Worm (Caenorhabditis elegans) whole organism, young adult: ENCODE data around the gene F42A6.1.

Source experiments
- B0261.1 ChIP-seq: sonication (generic microtip); optimal IDR thresholded peaks from 2 replicates; lab custom pipeline; 2016; ENCODE audit warnings: mild to moderate bottlenecking, missing genetic modification characterization, moderate library complexity, missing compliant biosample characterization
- F37B4.10 ChIP-seq: fragments of 200-800 bp; sonication (Bioruptor generic); IDR thresholded peaks from 2 replicates; pipeline ENCODE4 v1.3.6; 2022; ENCODE audit warnings: missing genetic modification characterization, missing compliant biosample characterization
- ekl-4 ChIP-seq: fragments of 200-800 bp; sonication (Bioruptor generic); IDR thresholded peaks from 2 replicates; pipeline ENCODE4 v1.3.6; 2022; ENCODE audit warnings: missing genetic modification reagents, missing genetic modification characterization, missing compliant biosample characterization
- him-1 ChIP-seq: sonication (generic microtip); optimal IDR thresholded peaks from 2 replicates; lab custom pipeline; 2016; ENCODE audit warnings: missing genotype, missing genetic modification reagents, missing genetic modification characterization, missing compliant biosample characterization
- hmg-1.2 ChIP-seq: fragments of 200-800 bp; sonication (Bioruptor generic); IDR thresholded peaks from 2 replicates; pipeline ENCODE4 v1.3.6; 2022; ENCODE audit warnings: missing genetic modification reagents, missing genetic modification characterization, missing compliant biosample characterization
- hmg-20 ChIP-seq: fragments of 200-800 bp; sonication (Bioruptor generic); IDR thresholded peaks from 2 replicates; pipeline ENCODE4 v1.3.6; 2022; ENCODE audit warnings: missing genetic modification reagents, missing genetic modification characterization, missing compliant biosample characterization
- hrde-1 ChIP-seq: sonication (generic microtip); optimal IDR thresholded peaks from 2 replicates; lab custom pipeline; 2016; ENCODE audit warnings: missing genetic modification characterization, mild to moderate bottlenecking, missing compliant biosample characterization, moderate library complexity, missing genotype, missing genetic modification reagents, borderline replicate concordance
- let-607 ChIP-seq, 2 experiments: fragments of 200-800 bp in 1 of 2; sonication (Bioruptor generic) in 1 of 2; sonication (generic microtip) in 1 of 2; optimal IDR thresholded peaks; 2 replicates each; lab custom pipeline; 2016 to 2018; ENCODE audit warnings: mild to moderate bottlenecking in 2 of 2, missing compliant biosample characterization in 2 of 2, missing genetic modification characterization in 2 of 2, moderate library complexity in 2 of 2, missing genotype in 1 of 2
- lin-54 ChIP-seq: fragments of 200-800 bp; sonication (Bioruptor generic); optimal IDR thresholded peaks from 2 replicates; lab custom pipeline; 2018; ENCODE audit warnings: mild to moderate bottlenecking, missing genetic modification characterization, missing compliant biosample characterization
- rpc-1 ChIP-seq, 2 experiments: fragments of 150-350 bp in 1 of 2; sonication (generic microtip) in 1 of 2; optimal IDR thresholded peaks; 2 replicates each; lab custom pipeline; 2014 to 2018; ENCODE audit warnings: missing biosample characterization in 1 of 2, missing genetic modification characterization in 1 of 2, missing genetic modification reagents in 1 of 2, missing genotype in 1 of 2
- unc-62 ChIP-seq: fragments of 150-350 bp; optimal IDR thresholded peaks from 2 replicates; lab custom pipeline; 2014; ENCODE audit warnings: missing biosample characterization, missing genetic modification reagents, missing genetic modification characterization
- zim-3 ChIP-seq: sonication (generic microtip); optimal IDR thresholded peaks from 2 replicates; lab custom pipeline; 2017; ENCODE audit warnings: mild to moderate bottlenecking, missing genetic modification characterization, moderate library complexity, missing compliant biosample characterization
- ztf-6 ChIP-seq: fragments of 200-800 bp; sonication (Bioruptor generic); IDR thresholded peaks from 2 replicates; pipeline ENCODE4 v1.3.6; 2022; ENCODE audit warnings: missing genetic modification reagents, missing genetic modification characterization, missing compliant biosample characterization

DNA sequence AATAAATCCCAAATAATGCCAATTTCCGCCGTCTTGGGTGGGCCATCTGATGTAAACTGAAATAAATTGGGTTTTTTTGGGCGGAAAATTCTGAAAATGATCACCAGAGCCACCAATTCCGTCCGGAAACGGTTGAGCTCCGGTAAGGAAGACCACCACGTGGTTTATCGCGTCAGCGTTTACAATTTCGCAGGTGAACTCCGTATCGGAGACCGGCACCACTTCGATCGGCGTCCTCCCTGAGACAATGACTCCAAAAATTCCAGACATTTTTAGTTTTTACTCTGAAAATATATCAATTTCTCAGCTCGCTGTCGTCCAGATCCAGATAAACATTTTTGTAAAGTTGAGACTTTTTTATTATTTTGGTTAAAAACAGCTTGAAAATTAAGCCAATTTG is 18.3 kb upstream of the F42A6.1 start, which contains the start of gene F42A6.6:
- TF ChIP-seq rpc-1 (optimal IDR thresholded peaks at IDR 0.05; lab: Kevin White, UChicago) (no peak), rpc-1 (tag; optimal IDR thresholded peaks at IDR 0.05; lab: Kevin White, UChicago) (peak; percentile 10), ekl-4 (GFP tag; lab: Robert Waterston, UW) (peak; percentile 86), hmg-1.2 (GFP tag; lab: Robert Waterston, UW) (peak; percentile 60), hrde-1 (tag; lab: Kevin White, UChicago) (peak; percentile 92), zim-3 (tag; lab: Kevin White, UChicago) (peak; percentile 62), lin-54 (GFP tag; lab: Kevin White, UChicago) (peak; percentile 67), hmg-20 (GFP tag; lab: Robert Waterston, UW) (0 out of 2 replicates have a peak, but pooled peaks have one; percentile 39), let-607 (tag; optimal IDR thresholded peaks at IDR 0.05; lab: Kevin White, UChicago) (peak; percentile 29 to 48), ztf-6 (peak; percentile 52; the same call in 1 of the 2 replicates), F37B4.10 (no peak), him-1 (peak; percentile 15), B0261.1 (tag; lab: Kevin White, UChicago) (peak; percentile 31), unc-62 (GFP tag; lab: Kevin White, UChicago) (no peak)
